Fruit fly (Drosophila melanogaster) whole organism, embryonic: ENCODE data around the gene Ldaf1.
A peak's percentile ranks its signal among the peaks of the same experiment; 100 is the strongest.

Experiments used
- Antp ChIP-seq: fragments of 200-800 bp; sonication (Bioruptor generic); optimal IDR thresholded peaks from 3 replicates; lab custom pipeline; 2016; ENCODE audit warnings: missing biosample characterization, missing genetic modification characterization
- B-H2 ChIP-seq: fragments of 200-800 bp; sonication (Bioruptor generic); optimal IDR thresholded peaks from 2 replicates; lab custom pipeline; 2018; ENCODE audit warnings: missing biosample characterization, mild to moderate bottlenecking, missing genetic modification characterization
- Bteb2 ChIP-seq: fragments of 200-800 bp; sonication (Bioruptor generic); optimal IDR thresholded peaks from 2 replicates; lab custom pipeline; 2016; ENCODE audit warnings: missing biosample characterization, missing genetic modification characterization
- CG10147 ChIP-seq: fragments of 200-800 bp; sonication (Bioruptor generic); optimal IDR thresholded peaks from 2 replicates; lab custom pipeline; 2019; ENCODE audit warnings: missing biosample characterization, mild to moderate bottlenecking, missing genetic modification characterization, moderate library complexity
- CG10565 ChIP-seq: fragments of 200-800 bp; sonication (Bioruptor generic); optimal IDR thresholded peaks from 3 replicates; lab custom pipeline; 2016; ENCODE audit warnings: missing biosample characterization, mild to moderate bottlenecking, missing genetic modification characterization
- CG10959 ChIP-seq: fragments of 200-800 bp; sonication (Bioruptor generic); IDR thresholded peaks from 2 replicates; pipeline ENCODE4 v1.3.6; 2022; ENCODE audit warnings: missing biosample characterization, missing genetic modification characterization
- CG14667 ChIP-seq: fragments of 200-800 bp; sonication (Bioruptor generic); IDR thresholded peaks from 2 replicates; pipeline ENCODE4 v1.3.6; 2022; ENCODE audit warnings: missing biosample characterization, missing genetic modification characterization
- CG14710 ChIP-seq: fragments of 200-800 bp; sonication (Bioruptor generic); optimal IDR thresholded peaks from 3 replicates; lab custom pipeline; 2019; ENCODE audit warnings: missing biosample characterization, mild to moderate bottlenecking, missing genetic modification characterization, moderate library complexity
- CG14860 ChIP-seq: fragments of 200-800 bp; sonication (Bioruptor generic); IDR thresholded peaks from 3 replicates; pipeline ENCODE4 v1.3.6; 2022; ENCODE audit warnings: missing biosample characterization, missing genetic modification characterization; ENCODE audit not compliant: partially characterized antibody
- CG16813 ChIP-seq: fragments of 200-800 bp; sonication (Bioruptor generic); IDR thresholded peaks from 3 replicates; pipeline ENCODE4 v1.3.6; 2022; ENCODE audit warnings: missing biosample characterization, missing genetic modification characterization; ENCODE audit not compliant: partially characterized antibody
- CG16815 ChIP-seq: fragments of 200-800 bp; sonication (Bioruptor generic); optimal IDR thresholded peaks from 3 replicates; lab custom pipeline; 2017; ENCODE audit warnings: missing biosample characterization, mild to moderate bottlenecking, missing genetic modification characterization
- CG17385 ChIP-seq: fragments of 200-800 bp; sonication (Bioruptor generic); optimal IDR thresholded peaks from 3 replicates; lab custom pipeline; 2018; ENCODE audit warnings: missing biosample characterization, mild to moderate bottlenecking, missing genetic modification characterization
- CG3847 ChIP-seq: fragments of 200-800 bp; sonication (Bioruptor generic); IDR thresholded peaks from 2 replicates; pipeline ENCODE4 v1.3.6; 2022; ENCODE audit warnings: missing biosample characterization, missing genetic modification characterization
- CG4707 ChIP-seq: fragments of 200-800 bp; sonication (Bioruptor generic); optimal IDR thresholded peaks from 2 replicates; lab custom pipeline; 2018; ENCODE audit warnings: missing biosample characterization, mild to moderate bottlenecking, missing genetic modification characterization, moderate library complexity
- CG6272 ChIP-seq: fragments of 200-800 bp; sonication (Bioruptor generic); IDR thresholded peaks from 2 replicates; pipeline ENCODE4 v1.3.6; 2022; ENCODE audit warnings: missing biosample characterization, missing genetic modification characterization
- CG6689 ChIP-seq: fragments of 200-800 bp; sonication (Bioruptor generic); IDR thresholded peaks from 2 replicates; pipeline ENCODE4 v1.3.6; 2022; ENCODE audit warnings: missing biosample characterization, missing genetic modification characterization
- CG7786 ChIP-seq: fragments of 200-800 bp; sonication (Bioruptor generic); optimal IDR thresholded peaks from 2 replicates; lab custom pipeline; 2016; ENCODE audit warnings: missing biosample characterization, missing genetic modification characterization
- CG9932 ChIP-seq: fragments of 200-800 bp; sonication (Bioruptor generic); IDR thresholded peaks from 2 replicates; pipeline ENCODE4 v1.3.6; 2022; ENCODE audit warnings: missing biosample characterization, missing genetic modification characterization
- CkIIα-i1 ChIP-seq: fragments of 200-800 bp; sonication (Bioruptor generic); IDR thresholded peaks from 2 replicates; pipeline ENCODE4 v1.3.6; 2022; ENCODE audit warnings: missing biosample characterization, missing genetic modification characterization
- D ChIP-seq, 2 experiments: fragments of 200-800 bp in 1 of 2; fragments of >200 bp in 1 of 2; sonication (Bioruptor generic) in 1 of 2; optimal IDR thresholded peaks; 2 replicates in 1 of 2; 3 replicates in 1 of 2; lab custom pipeline; 2017; ENCODE audit warnings: mild to moderate bottlenecking in 1 of 2, missing biosample characterization in 1 of 2, missing genetic modification characterization in 1 of 2, missing genetic modification reagents in 1 of 2
- Dad ChIP-seq: fragments of 200-800 bp; sonication (Bioruptor generic); optimal IDR thresholded peaks from 3 replicates; lab custom pipeline; 2016; ENCODE audit warnings: missing biosample characterization, missing genetic modification characterization
- Drgx ChIP-seq: fragments of 200-800 bp; sonication (Bioruptor generic); IDR thresholded peaks from 2 replicates; pipeline ENCODE4 v1.3.6; 2022; ENCODE audit warnings: missing biosample characterization, missing genetic modification characterization
- E2f2 ChIP-seq: fragments of 200-800 bp; sonication (Bioruptor generic); IDR thresholded peaks from 2 replicates; pipeline ENCODE4 v1.3.6; 2022; ENCODE audit warnings: missing biosample characterization, missing genetic modification characterization
- Elba2 ChIP-seq: fragments of 200-800 bp; sonication (Bioruptor generic); optimal IDR thresholded peaks from 3 replicates; lab custom pipeline; 2016; ENCODE audit warnings: missing biosample characterization, missing genetic modification characterization
- H2.0 ChIP-seq: fragments of 200-800 bp; sonication (Bioruptor generic); IDR thresholded peaks from 2 replicates; pipeline ENCODE4 v1.3.6; 2022; ENCODE audit warnings: missing biosample characterization, missing genetic modification characterization
- HLH54F ChIP-seq: fragments of 200-800 bp; sonication (Bioruptor generic); optimal IDR thresholded peaks from 3 replicates; lab custom pipeline; 2016; ENCODE audit warnings: missing biosample characterization, missing genetic modification characterization
- HmgZ ChIP-seq: fragments of 200-800 bp; sonication (Bioruptor generic); optimal IDR thresholded peaks from 2 replicates; lab custom pipeline; 2018; ENCODE audit warnings: missing biosample characterization, mild to moderate bottlenecking, missing genetic modification characterization
- Hsf ChIP-seq: fragments of 200-800 bp; sonication (Bioruptor generic); optimal IDR thresholded peaks from 3 replicates; lab custom pipeline; 2016; ENCODE audit warnings: missing biosample characterization, missing genetic modification characterization
- Lhr ChIP-seq: fragments of 200-800 bp; sonication (Bioruptor generic); optimal IDR thresholded peaks from 3 replicates; lab custom pipeline; 2017; ENCODE audit warnings: mild to moderate bottlenecking, missing biosample characterization, missing genetic modification reagents, missing genetic modification characterization
- Meics ChIP-seq: fragments of 200-800 bp; sonication (Bioruptor generic); optimal IDR thresholded peaks from 2 replicates; lab custom pipeline; 2017; ENCODE audit warnings: missing biosample characterization, mild to moderate bottlenecking, missing genetic modification characterization
- NfI ChIP-seq: fragments of 200-800 bp; sonication (Bioruptor generic); optimal IDR thresholded peaks from 3 replicates; lab custom pipeline; 2018; ENCODE audit warnings: missing biosample characterization, mild to moderate bottlenecking, missing genetic modification characterization, moderate library complexity
- Oli ChIP-seq: fragments of 200-800 bp; sonication (Bioruptor generic); optimal IDR thresholded peaks from 2 replicates; lab custom pipeline; 2018; ENCODE audit warnings: missing biosample characterization, mild to moderate bottlenecking, missing genetic modification characterization, moderate library complexity
- bcd ChIP-seq: fragments of 200-800 bp; sonication (Bioruptor generic); optimal IDR thresholded peaks from 2 replicates; lab custom pipeline; 2017; ENCODE audit warnings: missing biosample characterization, mild to moderate bottlenecking, missing genetic modification characterization
- bsh ChIP-seq, 2 experiments: fragments of 200-800 bp; sonication (Bioruptor generic); optimal IDR thresholded peaks; 2 replicates each; lab custom pipeline; 2017 to 2018; ENCODE audit warnings: mild to moderate bottlenecking in 2 of 2, missing biosample characterization in 2 of 2, missing genetic modification characterization in 2 of 2, moderate library complexity in 1 of 2
- cad ChIP-seq: fragments of >200 bp; optimal IDR thresholded peaks from 2 replicates; lab custom pipeline; 2017; ENCODE audit warnings: missing biosample characterization, missing genetic modification characterization
- chm ChIP-seq: fragments of 200-800 bp; sonication (Bioruptor generic); IDR thresholded peaks from 2 replicates; pipeline ENCODE4 v1.3.6; 2022; ENCODE audit warnings: missing biosample characterization, missing genetic modification characterization
- da ChIP-seq: fragments of 200-800 bp; sonication (Bioruptor generic); optimal IDR thresholded peaks from 2 replicates; lab custom pipeline; 2016; ENCODE audit warnings: missing biosample characterization, missing genetic modification characterization
- dysf ChIP-seq: fragments of 200-800 bp; sonication (Bioruptor generic); IDR thresholded peaks from 3 replicates; pipeline ENCODE4 v1.3.6; 2022; ENCODE audit warnings: missing biosample characterization, missing genetic modification characterization
- fd3F ChIP-seq: fragments of 200-800 bp; sonication (Bioruptor generic); optimal IDR thresholded peaks from 2 replicates; lab custom pipeline; 2018; ENCODE audit warnings: missing biosample characterization, mild to moderate bottlenecking, missing genetic modification characterization, moderate library complexity
- hkb ChIP-seq, 2 experiments: fragments of 200-800 bp in 1 of 2; fragments of >200 bp in 1 of 2; sonication (Bioruptor generic) in 1 of 2; IDR thresholded peaks in 1 of 2; optimal IDR thresholded peaks in 1 of 2; 2 replicates each; pipeline versions ENCODE4 v1.3.6 to Lab custom; 2017 to 2022; ENCODE audit warnings: missing biosample characterization in 1 of 2, missing genetic modification characterization in 1 of 2
- lola ChIP-seq, 3 experiments: fragments of >200 bp in 2 of 3; fragments of 200-800 bp in 1 of 3; sonication (Bioruptor generic) in 1 of 3; optimal IDR thresholded peaks; 2 replicates each; lab custom pipeline; 2017 to 2019; ENCODE audit warnings: missing biosample characterization in 3 of 3, missing genetic modification characterization in 3 of 3, mild to moderate bottlenecking in 1 of 3, moderate library complexity in 1 of 3
- nerfin-1 ChIP-seq: fragments of 200-800 bp; sonication (Bioruptor generic); optimal IDR thresholded peaks from 3 replicates; lab custom pipeline; 2019; ENCODE audit warnings: missing biosample characterization, mild to moderate bottlenecking, missing genetic modification characterization, moderate library complexity
- repo ChIP-seq: fragments of 200-800 bp; sonication (Bioruptor generic); optimal IDR thresholded peaks from 2 replicates; lab custom pipeline; 2016; ENCODE audit warnings: missing biosample characterization, missing genetic modification characterization
- rib ChIP-seq: fragments of 200-800 bp; sonication (Bioruptor generic); IDR thresholded peaks from 2 replicates; pipeline ENCODE4 v1.3.6; 2022; ENCODE audit warnings: missing biosample characterization, missing genetic modification characterization
- sens ChIP-seq: fragments of 200-800 bp; sonication (Bioruptor generic); peaks from one replicate; lab custom pipeline; 2016; ENCODE audit warnings: missing biosample characterization, missing genetic modification characterization
- tgo ChIP-seq: fragments of 200-800 bp; sonication (Bioruptor generic); IDR thresholded peaks from 3 replicates; pipeline ENCODE4 v1.3.6; 2022; ENCODE audit warnings: missing biosample characterization, missing genetic modification characterization
- tin ChIP-seq: fragments of 200-800 bp; sonication (Bioruptor generic); optimal IDR thresholded peaks from 3 replicates; lab custom pipeline; 2016; ENCODE audit warnings: missing biosample characterization, missing genetic modification characterization
- tup ChIP-seq: fragments of 200-800 bp; sonication (Bioruptor generic); optimal IDR thresholded peaks from 2 replicates; lab custom pipeline; 2016; ENCODE audit warnings: missing biosample characterization, mild to moderate bottlenecking, missing genetic modification characterization, moderate library complexity
- zfh2 ChIP-seq: fragments of 200-800 bp; sonication (Bioruptor generic); optimal IDR thresholded peaks from 2 replicates; lab custom pipeline; 2016; ENCODE audit warnings: missing biosample characterization, missing genetic modification characterization

The Ldaf1 gene

dm6 chrX:1880139-1880556 lies 21.6 kb downstream of the Ldaf1 start, which contains the start of gene Coa8 (continued):
- no peak for TF ChIP-seq CG4707 (GFP tag; lab: Kevin White, UChicago)
- peak; percentile 27; the same call in 1 of the 3 replicates for TF ChIP-seq tgo (GFP tag; lab: Robert Waterston, UW)
- no peak for TF ChIP-seq CG14710 (tag; lab: Kevin White, UChicago)
- TF ChIP-seq hkb (optimal IDR thresholded peaks at IDR 0.05; lab: Kevin White, UChicago) = no peak
- TF ChIP-seq hkb (GFP tag; IDR thresholded peaks at IDR 0.05; lab: Robert Waterston, UW) = peak; percentile 49; the same call in 1 of the 2 replicates
- 0 out of 2 replicates have a peak, but pooled peaks have one; percentile 5 for TF ChIP-seq CG6272
- no peak for TF ChIP-seq tup (GFP tag; lab: Kevin White, UChicago)
- TF ChIP-seq B-H2 = peak; percentile 9
- no peak for TF ChIP-seq CG10565 (GFP tag; lab: Kevin White, UChicago)
- TF ChIP-seq CkIIα-i1 (GFP tag; lab: Robert Waterston, UW) = no peak
- TF ChIP-seq HmgZ = peak; percentile 53
- no peak for TF ChIP-seq D (optimal IDR thresholded peaks at IDR 0.05; lab: Kevin White, UChicago)
- TF ChIP-seq D (GFP tag; optimal IDR thresholded peaks at IDR 0.05; lab: Kevin White, UChicago) = no peak
- peak; percentile 2 for TF ChIP-seq Bteb2 (GFP tag; lab: Kevin White, UChicago)
- TF ChIP-seq CG16813 (GFP tag; lab: Robert Waterston, UW) = peak; percentile 42
- peak; percentile 21 for TF ChIP-seq Hsf (GFP tag; lab: Kevin White, UChicago)
- TF ChIP-seq NfI (GFP tag; lab: Kevin White, UChicago) = peak; percentile 51
- peak; percentile 43 for TF ChIP-seq HLH54F (GFP tag; lab: Kevin White, UChicago)
- TF ChIP-seq CG14860 (GFP tag; lab: Robert Waterston, UW) = peak; percentile 44; the same call in 2 of the 3 replicates
- 0 out of 2 replicates have a peak, but pooled peaks have one; percentile 9 for TF ChIP-seq CG10959 (GFP tag; lab: Robert Waterston, UW)
- TF ChIP-seq CG10147 (GFP tag; lab: Kevin White, UChicago) = peak; percentile 3
- peak; percentile 44 for TF ChIP-seq CG3847 (GFP tag; lab: Robert Waterston, UW)
- peak; percentile 31 for TF ChIP-seq Lhr (GFP tag; lab: Kevin White, UChicago)
- peak; percentile 61 for TF ChIP-seq CG9932 (GFP tag; lab: Robert Waterston, UW)
- peak; percentile 10 for TF ChIP-seq CG16815 (GFP tag; lab: Kevin White, UChicago)
- peak; percentile 47 for TF ChIP-seq Antp (GFP tag; lab: Kevin White, UChicago)
- no peak for TF ChIP-seq rib (GFP tag; lab: Robert Waterston, UW)
- TF ChIP-seq Elba2 = peak; percentile 22
- peak; percentile 17 for TF ChIP-seq Oli
- 0 out of 2 replicates have a peak, but pooled peaks have one; percentile 18 for TF ChIP-seq E2f2 (GFP tag; lab: Robert Waterston, UW)
- peak; percentile 46; the same call in 1 of the 2 replicates for TF ChIP-seq Drgx (GFP tag; lab: Robert Waterston, UW)
- no peak for TF ChIP-seq lola (GFP tag; optimal IDR thresholded peaks at IDR 0.05; lab: Kevin White, UChicago)
- 0 out of 2 replicates have a peak, but pooled peaks have one; percentile 18 for TF ChIP-seq H2.0 (GFP tag; lab: Robert Waterston, UW)
- TF ChIP-seq dysf (GFP tag; lab: Robert Waterston, UW) = peak; percentile 63; the same call in 2 of the 3 replicates
- TF ChIP-seq Dad = peak; percentile 19
- peak; percentile 37 for TF ChIP-seq bcd (GFP tag; lab: Kevin White, UChicago)
- peak; percentile 18 for TF ChIP-seq repo (GFP tag; lab: Kevin White, UChicago)
- peak; percentile 16 for TF ChIP-seq nerfin-1 (tag; lab: Kevin White, UChicago)
- peak in 1 of 2 experiments; percentile 11 for TF ChIP-seq bsh (GFP tag; optimal IDR thresholded peaks at IDR 0.05; lab: Kevin White, UChicago)
- no peak for TF ChIP-seq chm (GFP tag; lab: Robert Waterston, UW)
- peak; percentile 62 for TF ChIP-seq zfh2
- peak; percentile 25; the same call in 1 of the 2 replicates for TF ChIP-seq CG6689 (GFP tag; lab: Robert Waterston, UW)
- no peak for TF ChIP-seq tin (GFP tag; lab: Kevin White, UChicago)
- TF ChIP-seq cad = no peak
- peak; percentile 22 for TF ChIP-seq CG7786 (GFP tag; lab: Kevin White, UChicago)
- TF ChIP-seq CG14667 = peak; percentile 30; the same call in 1 of the 2 replicates
- TF ChIP-seq Meics (GFP tag; lab: Kevin White, UChicago) = peak; percentile 38
- no peak for TF ChIP-seq da (GFP tag; lab: Kevin White, UChicago)
- TF ChIP-seq fd3F (GFP tag; lab: Kevin White, UChicago) = no peak
- peak; percentile 81 for TF ChIP-seq sens (GFP tag; lab: Kevin White, UChicago)
- TF ChIP-seq CG17385 (GFP tag; lab: Kevin White, UChicago) = peak; percentile 31
